Worm (Caenorhabditis elegans) whole organism, young adult: ENCODE data around the gene ints-5.

Experiments
- B0019.2 ChIP-seq: fragments of 200-800 bp; sonication (Bioruptor generic); conservative IDR thresholded peaks from 2 replicates; pipeline ENCODE4 v1.3.6; 2022; ENCODE audit warnings: missing genetic modification reagents, missing genetic modification characterization, missing compliant biosample characterization
- B0035.1 ChIP-seq: sonication (generic microtip); optimal IDR thresholded peaks from 2 replicates; lab custom pipeline; 2016; ENCODE audit warnings: missing genetic modification characterization, mild to moderate bottlenecking, missing compliant biosample characterization, missing genotype, missing genetic modification reagents
- B0336.3 ChIP-seq: fragments of 200-800 bp; sonication (Bioruptor generic); IDR thresholded peaks from 2 replicates; pipeline ENCODE4 v1.3.6; 2022; ENCODE audit warnings: missing genetic modification characterization, missing compliant biosample characterization
- D2030.7 ChIP-seq: fragments of 200-800 bp; sonication (Bioruptor generic); IDR thresholded peaks from 2 replicates; pipeline ENCODE4 v1.3.6; 2022; ENCODE audit warnings: missing genetic modification reagents, missing genetic modification characterization, missing compliant biosample characterization
- F23B12.7 ChIP-seq: sonication (generic microtip); optimal IDR thresholded peaks from 2 replicates; lab custom pipeline; 2017; ENCODE audit warnings: missing genetic modification characterization, mild to moderate bottlenecking, missing compliant biosample characterization, antibody characterized with exemption, moderate library complexity; ENCODE audit not compliant: insufficient read depth
- F33H1.4 ChIP-seq: fragments of 200-800 bp; sonication (Bioruptor generic); IDR thresholded peaks from 2 replicates; pipeline ENCODE4 v1.3.6; 2022; ENCODE audit warnings: missing genetic modification reagents, missing genetic modification characterization, missing compliant biosample characterization
- F39B2.1 ChIP-seq: fragments of 200-800 bp; sonication (Bioruptor generic); IDR thresholded peaks from 2 replicates; pipeline ENCODE4 v1.3.6; 2022; ENCODE audit warnings: missing genetic modification reagents, missing genetic modification characterization, missing compliant biosample characterization
- F57A8.1 ChIP-seq: fragments of 200-800 bp; sonication (Bioruptor generic); optimal IDR thresholded peaks from 2 replicates; lab custom pipeline; 2018; ENCODE audit warnings: mild to moderate bottlenecking, missing genetic modification characterization, moderate library complexity, missing compliant biosample characterization
- F57C9.4 ChIP-seq: sonication (generic microtip); optimal IDR thresholded peaks from 2 replicates; lab custom pipeline; 2017; ENCODE audit warnings: mild to moderate bottlenecking, missing genetic modification characterization, missing compliant biosample characterization
- K12H6.12 ChIP-seq: fragments of 200-800 bp; sonication (Bioruptor generic); optimal IDR thresholded peaks from 2 replicates; lab custom pipeline; 2018; ENCODE audit warnings: mild to moderate bottlenecking, missing genetic modification characterization, missing compliant biosample characterization
- Y53F4B.3 ChIP-seq: fragments of 200-800 bp; sonication (Bioruptor generic); IDR thresholded peaks from 2 replicates; pipeline ENCODE4 v1.3.6; 2022; ENCODE audit warnings: missing genetic modification reagents, missing genetic modification characterization, missing compliant biosample characterization
- Y95B8A.8 ChIP-seq: fragments of 200-800 bp; sonication (Bioruptor generic); IDR thresholded peaks from 2 replicates; pipeline ENCODE4 v1.3.6; 2022; ENCODE audit warnings: missing genetic modification reagents, missing genetic modification characterization, missing compliant biosample characterization
- ZK185.1 ChIP-seq: sonication (generic microtip); optimal IDR thresholded peaks from 2 replicates; lab custom pipeline; 2016; ENCODE audit warnings: mild to moderate bottlenecking, missing genetic modification characterization, missing compliant biosample characterization; ENCODE audit not compliant: poor library complexity, severe bottlenecking
- ama-1 ChIP-seq, 3 experiments: fragments of 150-350 bp in 1 of 3; sonication (generic microtip) in 2 of 3; optimal IDR thresholded peaks; 2 replicates each; lab custom pipeline; 2014 to 2018; ENCODE audit warnings: missing biosample characterization in 2 of 3, missing genetic modification characterization in 2 of 3, missing genetic modification reagents in 2 of 3
- aptf-3 ChIP-seq: fragments of 200-800 bp; sonication (Bioruptor generic); IDR thresholded peaks from 2 replicates; pipeline ENCODE4 v1.3.6; 2022; ENCODE audit warnings: missing genetic modification characterization, missing compliant biosample characterization
- attf-3 ChIP-seq: fragments of 200-800 bp; sonication (Bioruptor generic); conservative IDR thresholded peaks from 2 replicates; pipeline ENCODE4 v1.3.6; 2022; ENCODE audit warnings: missing genetic modification reagents, missing genetic modification characterization, missing compliant biosample characterization
- attf-5 ChIP-seq: fragments of 200-800 bp; sonication (Bioruptor generic); optimal IDR thresholded peaks from 2 replicates; lab custom pipeline; 2018; ENCODE audit warnings: mild to moderate bottlenecking, missing genetic modification characterization, missing compliant biosample characterization
- dpl-1 ChIP-seq: fragments of 150-350 bp; optimal IDR thresholded peaks from 2 replicates; lab custom pipeline; 2014; ENCODE audit warnings: missing biosample characterization, missing genetic modification reagents, missing genetic modification characterization
- him-1 ChIP-seq: sonication (generic microtip); optimal IDR thresholded peaks from 2 replicates; lab custom pipeline; 2016; ENCODE audit warnings: missing genotype, missing genetic modification reagents, missing genetic modification characterization, missing compliant biosample characterization
- hrde-1 ChIP-seq: sonication (generic microtip); optimal IDR thresholded peaks from 2 replicates; lab custom pipeline; 2016; ENCODE audit warnings: missing genetic modification characterization, mild to moderate bottlenecking, missing compliant biosample characterization, moderate library complexity, missing genotype, missing genetic modification reagents, borderline replicate concordance
- lin-35 ChIP-seq, 3 experiments: fragments of 150-350 bp in 2 of 3; sonication (generic microtip) in 1 of 3; optimal IDR thresholded peaks; 2 replicates each; lab custom pipeline; 2014 to 2018; ENCODE audit warnings: missing biosample characterization in 3 of 3, missing genetic modification characterization in 3 of 3, missing genetic modification reagents in 3 of 3
- lin-40 ChIP-seq: sonication (generic microtip); optimal IDR thresholded peaks from 2 replicates; lab custom pipeline; 2016; ENCODE audit warnings: missing genetic modification characterization, mild to moderate bottlenecking, missing compliant biosample characterization, missing genotype, missing genetic modification reagents
- lin-54 ChIP-seq: fragments of 200-800 bp; sonication (Bioruptor generic); optimal IDR thresholded peaks from 2 replicates; lab custom pipeline; 2018; ENCODE audit warnings: mild to moderate bottlenecking, missing genetic modification characterization, missing compliant biosample characterization
- lir-1 ChIP-seq: fragments of 200-800 bp; sonication (Bioruptor generic); conservative IDR thresholded peaks from 2 replicates; pipeline ENCODE4 v1.3.6; 2022; ENCODE audit warnings: missing genetic modification reagents, missing genetic modification characterization, missing compliant biosample characterization
- madf-10 ChIP-seq: sonication (generic microtip); optimal IDR thresholded peaks from 2 replicates; lab custom pipeline; 2016; ENCODE audit warnings: mild to moderate bottlenecking, missing genetic modification characterization, missing compliant biosample characterization
- mxl-1 ChIP-seq: sonication (generic microtip); optimal IDR thresholded peaks from 2 replicates; lab custom pipeline; 2016; ENCODE audit warnings: missing genetic modification characterization, missing compliant biosample characterization
- nfya-2 ChIP-seq: fragments of 200-800 bp; sonication (Bioruptor generic); IDR thresholded peaks from 2 replicates; pipeline ENCODE4 v1.3.6; 2022; ENCODE audit warnings: missing genetic modification reagents, missing genetic modification characterization, missing compliant biosample characterization
- nfyb-1 ChIP-seq: fragments of 200-800 bp; sonication (Bioruptor generic); IDR thresholded peaks from 2 replicates; pipeline ENCODE4 v1.3.6; 2022; ENCODE audit warnings: missing genetic modification reagents, missing genetic modification characterization, missing compliant biosample characterization
- sea-2 ChIP-seq: fragments of 200-800 bp; sonication (Bioruptor generic); IDR thresholded peaks from 2 replicates; pipeline ENCODE4 v1.3.6; 2022; ENCODE audit warnings: missing genetic modification characterization, missing compliant biosample characterization
- snpc-1.3 ChIP-seq: sonication (generic microtip); optimal IDR thresholded peaks from 2 replicates; lab custom pipeline; 2017; ENCODE audit warnings: missing genetic modification characterization, mild to moderate bottlenecking, missing compliant biosample characterization, antibody characterized with exemption, moderate library complexity, missing genotype, missing genetic modification reagents; ENCODE audit not compliant: insufficient read depth
- tbp1 ChIP-seq: fragments of 200-800 bp; sonication (Bioruptor generic); optimal IDR thresholded peaks from 2 replicates; lab custom pipeline; 2018; ENCODE audit warnings: mild to moderate bottlenecking, missing genetic modification characterization, missing compliant biosample characterization
- tbx-9 ChIP-seq: sonication (generic microtip); optimal IDR thresholded peaks from 2 replicates; lab custom pipeline; 2016; ENCODE audit warnings: borderline replicate concordance, missing genetic modification characterization, inconsistent platforms, missing compliant biosample characterization
- unc-130 ChIP-seq: sonication (generic microtip); optimal IDR thresholded peaks from 2 replicates; lab custom pipeline; 2016; ENCODE audit warnings: missing genetic modification reagents, missing genetic modification characterization, missing compliant biosample characterization
- zfh-2 ChIP-seq: fragments of 200-800 bp; sonication (Bioruptor generic); conservative IDR thresholded peaks from 2 replicates; pipeline ENCODE4 v1.3.6; 2022; ENCODE audit warnings: missing genetic modification reagents, missing genetic modification characterization, missing compliant biosample characterization
- ztf-22 ChIP-seq: fragments of 200-800 bp; sonication (Bioruptor generic); optimal IDR thresholded peaks from 2 replicates; lab custom pipeline; 2018; ENCODE audit warnings: mild to moderate bottlenecking, missing genetic modification characterization, moderate library complexity, missing compliant biosample characterization

ints-5 gene

DNA sequence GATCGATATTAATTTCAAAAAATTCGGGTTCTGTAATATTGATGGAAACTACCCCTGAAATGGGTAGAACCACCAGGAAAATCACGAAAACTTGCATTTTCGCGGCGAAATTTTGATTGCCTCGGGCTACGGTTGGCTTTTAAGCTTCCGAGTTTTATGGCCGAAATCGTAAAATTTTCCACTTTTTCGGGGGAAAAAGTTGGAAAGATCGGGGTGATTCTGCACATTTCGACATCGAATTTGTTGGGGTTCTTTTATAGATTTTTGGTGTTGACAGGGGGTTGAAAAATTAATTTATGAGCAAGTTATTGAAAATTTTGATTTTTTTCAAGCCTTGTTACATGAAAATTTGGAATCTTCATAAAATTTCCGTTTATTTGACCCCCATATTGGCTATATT lies 20.0 kb downstream of the ints-5 start, which contains the start of gene Y51A2D.8:
Gene Y51A2D.8, minus strand, starts transcription at position 101 of the 400 bp plus-strand sequence.
- no peak for TF ChIP-seq nfyb-1
- no peak for TF ChIP-seq F33H1.4 (GFP tag; lab: Robert Waterston, UW)
- TF ChIP-seq lin-54 (GFP tag; lab: Kevin White, UChicago): no peak
- TF ChIP-seq madf-10: no peak
- TF ChIP-seq nfya-2: no peak
- no peak for TF ChIP-seq Y53F4B.3 (GFP tag; lab: Robert Waterston, UW)
- no peak for TF ChIP-seq ama-1 (optimal IDR thresholded peaks at IDR 0.05; lab: Kevin White, UChicago)
- no peak for TF ChIP-seq ama-1 (GFP tag; optimal IDR thresholded peaks at IDR 0.05; lab: Kevin White, UChicago)
- TF ChIP-seq lin-40: no peak
- no peak for TF ChIP-seq B0019.2 (GFP tag; lab: Robert Waterston, UW)
- TF ChIP-seq mxl-1 (tag; lab: Kevin White, UChicago): no peak
- TF ChIP-seq F57A8.1 (GFP tag; lab: Kevin White, UChicago): no peak
- no peak for TF ChIP-seq D2030.7 (GFP tag; lab: Robert Waterston, UW)
- no peak for TF ChIP-seq attf-5 (GFP tag; lab: Kevin White, UChicago)
- TF ChIP-seq ztf-22 (GFP tag; lab: Kevin White, UChicago): no peak
- TF ChIP-seq dpl-1: no peak

DNA sequence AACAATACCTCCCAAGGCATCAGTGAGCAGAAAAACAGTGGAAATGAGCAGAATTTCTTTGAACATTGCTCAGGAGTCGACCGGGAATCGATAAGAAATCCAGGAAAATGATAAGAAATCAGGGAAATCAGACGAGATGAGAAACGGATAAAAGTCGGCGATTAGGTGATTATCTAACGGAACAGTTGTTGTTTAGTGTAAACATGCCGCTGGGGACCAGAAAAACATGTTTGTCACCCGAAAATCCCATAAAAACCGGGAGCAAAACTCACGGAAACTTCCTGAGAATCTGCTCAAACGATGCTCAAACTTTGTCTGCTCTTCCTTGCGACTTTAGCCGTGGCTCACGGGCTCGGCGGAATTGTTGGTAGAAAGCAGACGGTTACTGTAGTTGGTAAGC lies 22.7 kb downstream of the ints-5 start, which contains the start of the genes ttr-24 and ttr-25:
Gene ttr-24, minus strand, starts transcription at position 156 of the 400 bp plus-strand sequence.
Gene ttr-25, plus strand, starts transcription at position 227 of the 400 bp plus-strand sequence.
- TF ChIP-seq tbx-9 (tag; lab: Kevin White, UChicago): no peak
- TF ChIP-seq K12H6.12: peak; percentile 8
- no peak for TF ChIP-seq lir-1 (GFP tag; lab: Robert Waterston, UW)

DNA sequence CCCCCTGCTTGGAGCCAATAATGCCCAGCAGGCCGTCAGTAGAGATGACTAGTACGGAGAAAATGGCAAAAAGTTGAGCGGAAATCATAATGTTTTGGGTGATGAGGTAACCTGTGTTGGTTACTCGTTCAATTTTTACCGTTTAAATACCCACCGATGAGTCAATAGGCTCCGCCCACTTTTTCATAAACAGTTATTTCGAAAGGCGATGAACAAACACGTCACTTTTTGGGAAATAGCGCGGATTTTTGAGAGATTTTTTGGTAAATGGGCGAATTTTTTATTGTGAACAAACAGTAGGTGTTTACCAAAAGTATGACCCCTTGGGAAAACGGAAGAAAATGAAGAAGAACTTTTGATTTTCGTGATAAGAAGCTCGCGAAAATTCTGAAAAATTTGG lies 26.4 kb downstream of the ints-5 start, which contains the start of gene ttr-26:
Gene ttr-26, minus strand, starts transcription at position 101 of the 400 bp plus-strand sequence.
- TF ChIP-seq Y95B8A.8 (GFP tag; lab: Robert Waterston, UW): no peak
- TF ChIP-seq lir-1 (GFP tag; lab: Robert Waterston, UW): no peak
- TF ChIP-seq zfh-2: no peak
- no peak for TF ChIP-seq unc-130 (GFP tag; lab: Kevin White, UChicago)
- TF ChIP-seq hrde-1: no peak
- TF ChIP-seq F57C9.4 (tag; lab: Kevin White, UChicago): no peak
- TF ChIP-seq attf-5 (GFP tag; lab: Kevin White, UChicago): no peak
- no peak for TF ChIP-seq ztf-22 (GFP tag; lab: Kevin White, UChicago)
- no peak for TF ChIP-seq ama-1 (optimal IDR thresholded peaks at IDR 0.05; lab: Kevin White, UChicago)
- TF ChIP-seq ama-1 (GFP tag; optimal IDR thresholded peaks at IDR 0.05; lab: Kevin White, UChicago): no peak
- TF ChIP-seq lin-40: no peak
- no peak for TF ChIP-seq ZK185.1 (tag; lab: Kevin White, UChicago)
- TF ChIP-seq lin-35 (GFP tag; optimal IDR thresholded peaks at IDR 0.05; lab: Kevin White, UChicago): no peak
- no peak for TF ChIP-seq K12H6.12
- TF ChIP-seq attf-3 (GFP tag; lab: Robert Waterston, UW): no peak
- no peak for TF ChIP-seq F39B2.1 (GFP tag; lab: Robert Waterston, UW)
- TF ChIP-seq B0336.3 (GFP tag; lab: Robert Waterston, UW): no peak

DNA sequence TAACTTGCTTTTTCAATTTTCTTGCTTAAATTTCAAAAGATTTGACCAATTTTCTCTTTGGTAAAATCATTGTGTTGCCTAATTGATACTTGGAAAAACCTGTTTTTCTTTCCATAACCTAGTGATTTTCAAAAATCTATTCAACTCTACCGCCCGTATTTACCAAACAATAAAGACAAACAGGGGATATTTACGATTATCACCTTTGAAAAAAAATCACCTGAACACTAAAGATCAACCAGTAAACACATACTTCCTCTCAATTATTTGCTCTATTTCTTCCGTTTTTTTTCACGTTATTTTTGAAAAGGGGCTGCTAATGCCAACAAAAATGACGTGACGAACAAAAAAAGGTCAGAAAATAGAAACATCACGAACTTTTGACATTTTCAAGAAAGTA lies 27.2 kb downstream of the ints-5 start:
- TF ChIP-seq F23B12.7 (tag; lab: Kevin White, UChicago) (no peak), Y53F4B.3 (GFP tag; lab: Robert Waterston, UW) (no peak), zfh-2 (no peak), mxl-1 (tag; lab: Kevin White, UChicago) (no peak), aptf-3 (GFP tag; lab: Robert Waterston, UW) (no peak), him-1 (no peak), tbp1 (GFP tag; lab: Kevin White, UChicago) (no peak), sea-2 (GFP tag; lab: Robert Waterston, UW) (no peak), snpc-1.3 (tag; lab: Kevin White, UChicago) (no peak), K12H6.12 (no peak), B0035.1 (tag; lab: Kevin White, UChicago) (no peak)
